Worm (Caenorhabditis elegans) whole organism, L2 larva: ENCODE results near the gene F08B12.11.

ENCODE experiments used
- C34F6.9 ChIP-seq: fragments of 150-350 bp; optimal IDR thresholded peaks from 2 replicates; lab custom pipeline; 2014; ENCODE audit warnings: missing biosample characterization, missing genetic modification characterization
- F13H6.1 ChIP-seq: sonication (generic microtip); optimal IDR thresholded peaks from 2 replicates; lab custom pipeline; 2016; ENCODE audit warnings: missing genetic modification characterization, missing compliant biosample characterization
- Y55F3AM.14 ChIP-seq: fragments of 200-800 bp; sonication (Bioruptor generic); optimal IDR thresholded peaks from 2 replicates; lab custom pipeline; 2018; ENCODE audit warnings: mild to moderate bottlenecking, missing genetic modification characterization, missing compliant biosample characterization
- ama-1 ChIP-seq: fragments of 150-350 bp; optimal IDR thresholded peaks from 2 replicates; lab custom pipeline; 2018; ENCODE audit warnings: inconsistent platforms
- ceh-16 ChIP-seq: fragments of 150-350 bp; optimal IDR thresholded peaks from 2 replicates; lab custom pipeline; 2014; ENCODE audit warnings: missing biosample characterization, missing genetic modification characterization
- dmd-4 ChIP-seq: sonication (generic microtip); optimal IDR thresholded peaks from 2 replicates; lab custom pipeline; 2017; ENCODE audit warnings: missing biosample characterization, missing genetic modification characterization
- egl-27 ChIP-seq: sonication (generic microtip); optimal IDR thresholded peaks from 3 replicates; lab custom pipeline; 2017; ENCODE audit warnings: missing biosample characterization, missing genetic modification reagents, missing genetic modification characterization
- elt-3 ChIP-seq: sonication (generic microtip); optimal IDR thresholded peaks from 2 replicates; lab custom pipeline; 2017; ENCODE audit warnings: missing biosample characterization, missing genetic modification characterization
- fos-1 ChIP-seq: fragments of 150-350 bp; optimal IDR thresholded peaks from 2 replicates; lab custom pipeline; 2014; ENCODE audit warnings: missing biosample characterization, missing genetic modification characterization
- gmeb-1 ChIP-seq: fragments of 150-350 bp; optimal IDR thresholded peaks from 2 replicates; lab custom pipeline; 2014; ENCODE audit warnings: missing biosample characterization, missing genetic modification characterization
- lin-39 ChIP-seq: fragments of 150-350 bp; optimal IDR thresholded peaks from 2 replicates; lab custom pipeline; 2014; ENCODE audit warnings: missing biosample characterization, missing genetic modification reagents, missing genetic modification characterization
- lsy-2 ChIP-seq, 2 experiments: fragments of 150-350 bp in 1 of 2; sonication (generic microtip) in 1 of 2; optimal IDR thresholded peaks; 2 replicates each; lab custom pipeline; 2014 to 2017; ENCODE audit warnings: missing biosample characterization in 2 of 2, missing genetic modification characterization in 2 of 2
- nhr-11 ChIP-seq: fragments of 150-350 bp; optimal IDR thresholded peaks from 2 replicates; lab custom pipeline; 2014; ENCODE audit warnings: missing biosample characterization, missing genetic modification characterization
- nhr-12 ChIP-seq: fragments of 150-350 bp; optimal IDR thresholded peaks from 2 replicates; lab custom pipeline; 2014; ENCODE audit warnings: missing biosample characterization, missing genetic modification characterization
- nhr-129 ChIP-seq: fragments of 150-350 bp; optimal IDR thresholded peaks from 2 replicates; lab custom pipeline; 2014; ENCODE audit warnings: missing biosample characterization, missing genetic modification characterization
- nhr-237 ChIP-seq: fragments of 150-350 bp; optimal IDR thresholded peaks from 2 replicates; lab custom pipeline; 2014; ENCODE audit warnings: missing biosample characterization, missing genetic modification characterization
- nhr-25 ChIP-seq: fragments of 150-350 bp; sonication (generic microtip); optimal IDR thresholded peaks from 3 replicates; lab custom pipeline; 2014; ENCODE audit warnings: missing biosample characterization, missing genetic modification characterization
- nhr-6 ChIP-seq: fragments of 150-350 bp; optimal IDR thresholded peaks from 2 replicates; lab custom pipeline; 2014; ENCODE audit warnings: missing biosample characterization, missing genetic modification characterization
- sem-4 ChIP-seq: fragments of 150-350 bp; optimal IDR thresholded peaks from 2 replicates; lab custom pipeline; 2014; ENCODE audit warnings: missing biosample characterization, missing genetic modification reagents, missing genetic modification characterization
- sma-3 ChIP-seq: sonication (generic microtip); optimal IDR thresholded peaks from 2 replicates; lab custom pipeline; 2016; ENCODE audit warnings: missing genetic modification reagents, missing genetic modification characterization, missing compliant biosample characterization
- sma-9 ChIP-seq, 2 experiments: fragments of 150-350 bp in 1 of 2; sonication (generic microtip) in 1 of 2; optimal IDR thresholded peaks; 2 replicates each; lab custom pipeline; 2014 to 2016; ENCODE audit warnings: missing genetic modification characterization in 2 of 2, mild to moderate bottlenecking in 1 of 2, missing biosample characterization in 1 of 2, missing compliant biosample characterization in 1 of 2, missing genetic modification reagents in 1 of 2, moderate library complexity in 1 of 2
- ztf-1 ChIP-seq: fragments of 200-800 bp; sonication (Bioruptor generic); conservative IDR thresholded peaks from 2 replicates; pipeline ENCODE4 v1.3.6; 2022; ENCODE audit warnings: missing genetic modification characterization, missing compliant biosample characterization
- ztf-11 ChIP-seq: sonication (generic microtip); optimal IDR thresholded peaks from 2 replicates; lab custom pipeline; 2017; ENCODE audit warnings: missing biosample characterization, missing genetic modification characterization

The F08B12.11 gene

ce11 chrX:11379135-11379781 lies 5.6 kb upstream of the F08B12.11 start:
- no peak for TF ChIP-seq ama-1 (lab: Kevin White, UChicago)
- no peak for TF ChIP-seq ztf-1 (GFP tag; lab: Robert Waterston, UW)
- peak; percentile 57 for TF ChIP-seq nhr-129 (tag; lab: Kevin White, UChicago)
- no peak for TF ChIP-seq ztf-11 (tag; lab: Kevin White, UChicago)
- peak; percentile 60 for TF ChIP-seq sma-9 (GFP tag; optimal IDR thresholded peaks at IDR 0.05; lab: Kevin White, UChicago)
- TF ChIP-seq sma-9 (tag; optimal IDR thresholded peaks at IDR 0.05; lab: Kevin White, UChicago): no peak
- TF ChIP-seq ceh-16 (tag; lab: Kevin White, UChicago): no peak
- peak; percentile 4 for TF ChIP-seq sem-4 (tag; lab: Kevin White, UChicago)
- TF ChIP-seq lsy-2 (tag; optimal IDR thresholded peaks at IDR 0.05; lab: Kevin White, UChicago): peak in 1 of 2 experiments; percentile 3
- TF ChIP-seq dmd-4 (tag; lab: Kevin White, UChicago): no peak
- TF ChIP-seq F13H6.1 (tag; lab: Kevin White, UChicago): peak; percentile 89

- TF ChIP-seq sma-9 (GFP tag; optimal IDR thresholded peaks at IDR 0.05; lab: Kevin White, UChicago): peak; percentile 2
- TF ChIP-seq sma-9 (tag; optimal IDR thresholded peaks at IDR 0.05; lab: Kevin White, UChicago): no peak
- TF ChIP-seq egl-27 (tag; lab: Kevin White, UChicago): no peak
- peak; percentile 39 for TF ChIP-seq C34F6.9 (tag; lab: Kevin White, UChicago)
Measured at ce11 chrX:11383359-11383758, 1.5 kb upstream of the F08B12.11 start.

ce11 chrX:11385916-11386315 lies 1.1 kb downstream of the F08B12.11 start:
- TF ChIP-seq nhr-25 (tag; lab: Kevin White, UChicago) (peak; percentile 39), dmd-4 (tag; lab: Kevin White, UChicago) (no peak), nhr-12 (tag; lab: Kevin White, UChicago) (no peak), nhr-11 (tag; lab: Kevin White, UChicago) (no peak)

ce11 chrX:11386903-11387302 lies 2.0 kb downstream of the F08B12.11 start:
- TF ChIP-seq sma-9 (GFP tag; optimal IDR thresholded peaks at IDR 0.05; lab: Kevin White, UChicago): peak; percentile 6
- no peak for TF ChIP-seq sma-9 (tag; optimal IDR thresholded peaks at IDR 0.05; lab: Kevin White, UChicago)
- no peak for TF ChIP-seq lin-39

- TF ChIP-seq nhr-6 (tag; lab: Kevin White, UChicago) (no peak), egl-27 (tag; lab: Kevin White, UChicago) (no peak), gmeb-1 (tag; lab: Kevin White, UChicago) (no peak), nhr-237 (tag; lab: Kevin White, UChicago) (no peak), nhr-25 (tag; lab: Kevin White, UChicago) (no peak)
Measured at ce11 chrX:11387723-11388330, 3.0 kb downstream of the F08B12.11 start.

- no peak for TF ChIP-seq nhr-25 (tag; lab: Kevin White, UChicago)
- TF ChIP-seq fos-1 (tag; lab: Kevin White, UChicago): peak; percentile 45
- peak; percentile 12 for TF ChIP-seq sma-3 (GFP tag; lab: Kevin White, UChicago)
- no peak for TF ChIP-seq Y55F3AM.14 (GFP tag; lab: Kevin White, UChicago)
- TF ChIP-seq, all 48 proteins: peak for 2
Measured at ce11 chrX:11392924-11393323, 8.1 kb downstream of the F08B12.11 start, which contains the start of gene prx-12. TSS of gene prx-12 (plus strand) at chrX:11393294.

ce11 chrX:11400467-11401184 lies 15.8 kb downstream of the F08B12.11 start:
- TF ChIP-seq C34F6.9 (tag; lab: Kevin White, UChicago) (peak; percentile 22), elt-3 (no peak), fos-1 (tag; lab: Kevin White, UChicago) (peak; percentile 77)
